Worm (Caenorhabditis elegans): Measurements from ENCODE around the gene C04G2.5.

DNA sequence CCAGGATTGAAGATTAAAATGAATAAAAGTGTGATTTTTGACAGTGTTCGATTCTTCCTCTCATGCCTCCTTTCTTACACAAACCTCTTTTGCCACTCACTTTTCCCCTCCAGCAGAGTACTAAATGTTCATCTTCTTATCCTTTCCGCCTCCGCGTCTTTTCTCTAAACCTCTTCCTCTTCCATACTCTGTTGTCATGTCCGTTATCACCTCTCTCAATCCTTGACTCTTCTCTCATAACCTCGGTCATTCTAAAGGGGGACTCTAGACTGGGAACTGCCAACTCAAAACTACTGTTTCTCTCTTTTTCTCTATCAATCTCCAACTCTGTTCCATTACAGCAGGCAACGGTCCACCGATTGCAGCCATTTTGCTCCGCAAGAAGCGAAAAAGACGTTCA, 46.8 kb downstream of the C04G2.5 start:
- no peak for TF ChIP-seq aly-2 (tag; optimal IDR thresholded peaks at IDR 0.05)
- TF ChIP-seq unc-62 (GFP tag; optimal IDR thresholded peaks at IDR 0.05 in 1 of 2) = no peak
- TF ChIP-seq unc-62 (tag; optimal IDR thresholded peaks at IDR 0.05) = no peak
- no peak for TF ChIP-seq saeg-2 (GFP tag; IDR thresholded peaks at IDR 0.05)
- no peak for TF ChIP-seq fkh-10 (GFP tag; optimal IDR thresholded peaks at IDR 0.05)
- TF ChIP-seq nhr-237 (tag; optimal IDR thresholded peaks at IDR 0.05) = no peak
- TF ChIP-seq snpc-1.2 (GFP tag; IDR thresholded peaks at IDR 0.05) = no peak
- TF ChIP-seq ceh-32 (tag; optimal IDR thresholded peaks at IDR 0.05; ENCODE audit: poor library complexity) = no peak
- TF ChIP-seq zfp-2 (tag; optimal IDR thresholded peaks at IDR 0.05) = no peak
- no peak for TF ChIP-seq lsy-2 (tag; optimal IDR thresholded peaks at IDR 0.05)
- TF ChIP-seq lin-39 (tag; optimal IDR thresholded peaks at IDR 0.05) = no peak
- TF ChIP-seq mdt-29 (GFP tag; IDR thresholded peaks at IDR 0.05) = no peak
- TF ChIP-seq ztf-7 (tag; optimal IDR thresholded peaks at IDR 0.05) = no peak

Data from whole organism, L4 larva.